Fruit fly (Drosophila melanogaster): ENCODE measurements around the gene Etl1.

Etl1 gene

dm6 chr2L:9912570-9913260 lies at the start of gene Etl1, which contains the start of gene Srp54:
Gene Etl1 (minus strand): TSS chr2L:9912608.
Gene Srp54 (plus strand): TSS chr2L:9912911.
- no peak for TF ChIP-seq noc (tag; optimal IDR thresholded peaks at IDR 0.05)

- TF ChIP-seq noc (tag; optimal IDR thresholded peaks at IDR 0.05), result no peak
These were observed 48.4 kb upstream of the Etl1 start for dm6 chr2L:9960758-9961157.

dm6 chr2L:9956993-9957652 lies 44.7 kb upstream of the Etl1 start, which contains the start of the genes CG4658 and CG5846:
Gene CG4658 (plus strand): TSS chr2L:9957132.
Gene CG5846 (minus strand): TSS chr2L:9957237.
- peak; percentile 93 for TF ChIP-seq noc (tag; optimal IDR thresholded peaks at IDR 0.05)

dm6 chr2L:9954696-9955095 lies 42.3 kb upstream of the Etl1 start:
- no peak for TF ChIP-seq noc (tag; optimal IDR thresholded peaks at IDR 0.05)

dm6 chr2L:9954119-9954518 lies 41.7 kb upstream of the Etl1 start, which contains the start of the genes CG13126 and CG4709:
Gene CG13126 (minus strand): TSS chr2L:9954181.
Gene CG4709 (plus strand): TSS chr2L:9954325.
- peak; percentile 95 for TF ChIP-seq noc (tag; optimal IDR thresholded peaks at IDR 0.05)

dm6 chr2L:9949178-9950062 lies 37.0 kb upstream of the Etl1 start:
- peak; percentile 80 for TF ChIP-seq noc (tag; optimal IDR thresholded peaks at IDR 0.05)

- no peak for TF ChIP-seq noc (tag; optimal IDR thresholded peaks at IDR 0.05)
These were observed 36.1 kb upstream of the Etl1 start for dm6 chr2L:9948520-9948858.

dm6 chr2L:9947738-9948519 lies 35.5 kb upstream of the Etl1 start:
- TF ChIP-seq noc (tag; optimal IDR thresholded peaks at IDR 0.05), result peak; percentile 28

- peak; percentile 56 for TF ChIP-seq noc (tag; optimal IDR thresholded peaks at IDR 0.05)
These were observed 34.9 kb upstream of the Etl1 start, which contains the start of gene CG5853 for dm6 chr2L:9947265-9947664. Gene CG5853 (minus strand): TSS chr2L:9947648.

- no peak for TF ChIP-seq noc (tag; optimal IDR thresholded peaks at IDR 0.05)
These were observed 33.6 kb upstream of the Etl1 start for dm6 chr2L:9946051-9946450.

- TF ChIP-seq noc (tag; optimal IDR thresholded peaks at IDR 0.05), result no peak
These were observed 32.7 kb upstream of the Etl1 start for dm6 chr2L:9945086-9945485.

dm6 chr2L:9943521-9943920 lies 31.1 kb upstream of the Etl1 start:
- TF ChIP-seq noc (tag; optimal IDR thresholded peaks at IDR 0.05), result peak; percentile 61

- peak; percentile 43 for TF ChIP-seq noc (tag; optimal IDR thresholded peaks at IDR 0.05)
These were observed 26.3 kb upstream of the Etl1 start, which contains the start of the genes Datp and CG4619 for dm6 chr2L:9938631-9939256. Gene Datp (minus strand): TSS chr2L:9938790. Gene CG4619 (plus strand): TSS chr2L:9938863.

- no peak for TF ChIP-seq noc (tag; optimal IDR thresholded peaks at IDR 0.05)
These were observed 25.5 kb upstream of the Etl1 start, which contains the start of gene Arglu1 for dm6 chr2L:9937908-9938307. Gene Arglu1 (minus strand): TSS chr2L:9938134.

- TF ChIP-seq noc (tag; optimal IDR thresholded peaks at IDR 0.05), result no peak
These were observed 20.7 kb upstream of the Etl1 start, which contains the start of gene Cpr30F for dm6 chr2L:9933063-9933462. Gene Cpr30F (minus strand): TSS chr2L:9933163.
